Fruit fly (Drosophila melanogaster) whole organism, embryonic: ENCODE results near the gene Atg12.

Experiments
- Antp ChIP-seq: fragments of 200-800 bp; sonication (Bioruptor generic); optimal IDR thresholded peaks from 3 replicates; lab custom pipeline; 2016; ENCODE audit warnings: missing biosample characterization, missing genetic modification characterization
- Atf-2 ChIP-seq: fragments of 200-800 bp; sonication (Bioruptor generic); optimal IDR thresholded peaks from 2 replicates; lab custom pipeline; 2016; ENCODE audit warnings: missing biosample characterization, missing genetic modification characterization
- B-H1 ChIP-seq: fragments of 200-800 bp; sonication (Bioruptor generic); IDR thresholded peaks from 3 replicates; pipeline ENCODE4 v1.3.6; 2022; ENCODE audit warnings: missing biosample characterization, missing genetic modification characterization
- BEAF-32 ChIP-seq: fragments of 200-800 bp; sonication (Bioruptor generic); optimal IDR thresholded peaks from 3 replicates; lab custom pipeline; 2017; ENCODE audit warnings: missing biosample characterization, missing genetic modification characterization, mild to moderate bottlenecking, moderate library complexity, missing genetic modification reagents
- CG10431 ChIP-seq: fragments of 200-800 bp; sonication (Bioruptor generic); optimal IDR thresholded peaks from 3 replicates; lab custom pipeline; 2018; ENCODE audit warnings: missing biosample characterization, mild to moderate bottlenecking, missing genetic modification characterization
- CG11695 ChIP-seq: fragments of 200-800 bp; sonication (Bioruptor generic); IDR thresholded peaks from 3 replicates; pipeline ENCODE4 v1.3.6; 2022; ENCODE audit warnings: missing biosample characterization, missing genetic modification characterization
- CG12071 ChIP-seq: fragments of 200-800 bp; sonication (Bioruptor generic); optimal IDR thresholded peaks from 3 replicates; lab custom pipeline; 2018; ENCODE audit warnings: missing biosample characterization, mild to moderate bottlenecking, missing genetic modification characterization
- CG12769 ChIP-seq: fragments of 200-800 bp; sonication (Bioruptor generic); optimal IDR thresholded peaks from 2 replicates; lab custom pipeline; 2019; ENCODE audit warnings: missing biosample characterization, mild to moderate bottlenecking, missing genetic modification characterization, moderate library complexity
- CG13624 ChIP-seq: fragments of 200-800 bp; sonication (Bioruptor generic); optimal IDR thresholded peaks from 2 replicates; lab custom pipeline; 2016; ENCODE audit warnings: missing biosample characterization, missing genetic modification characterization
- CG14014 ChIP-seq: fragments of 200-800 bp; sonication (Bioruptor generic); IDR thresholded peaks from 2 replicates; pipeline ENCODE4 v1.3.6; 2022; ENCODE audit warnings: missing biosample characterization, missing genetic modification characterization
- CG14667 ChIP-seq: fragments of 200-800 bp; sonication (Bioruptor generic); IDR thresholded peaks from 2 replicates; pipeline ENCODE4 v1.3.6; 2022; ENCODE audit warnings: missing biosample characterization, missing genetic modification characterization
- CG1529 ChIP-seq: fragments of 200-800 bp; sonication (Bioruptor generic); optimal IDR thresholded peaks from 3 replicates; lab custom pipeline; 2018; ENCODE audit warnings: missing biosample characterization, missing genetic modification characterization
- CG15601 ChIP-seq: fragments of 200-800 bp; sonication (Bioruptor generic); optimal IDR thresholded peaks from 3 replicates; lab custom pipeline; 2019; ENCODE audit warnings: missing biosample characterization, mild to moderate bottlenecking, missing genetic modification characterization, moderate library complexity
- CG16815 ChIP-seq: fragments of 200-800 bp; sonication (Bioruptor generic); optimal IDR thresholded peaks from 3 replicates; lab custom pipeline; 2017; ENCODE audit warnings: missing biosample characterization, mild to moderate bottlenecking, missing genetic modification characterization
- CG17186 ChIP-seq: fragments of 200-800 bp; sonication (Bioruptor generic); optimal IDR thresholded peaks from 3 replicates; lab custom pipeline; 2017; ENCODE audit warnings: missing biosample characterization, missing genetic modification reagents, missing genetic modification characterization
- CG17359 ChIP-seq: fragments of 200-800 bp; sonication (Bioruptor generic); optimal IDR thresholded peaks from 3 replicates; lab custom pipeline; 2018; ENCODE audit warnings: missing biosample characterization, mild to moderate bottlenecking, missing genetic modification characterization, moderate library complexity
- CG18764 ChIP-seq: fragments of 200-800 bp; sonication (Bioruptor generic); optimal IDR thresholded peaks from 3 replicates; lab custom pipeline; 2016; ENCODE audit warnings: missing biosample characterization, missing genetic modification characterization
- CG2116 ChIP-seq: fragments of 200-800 bp; sonication (Bioruptor generic); optimal IDR thresholded peaks from 3 replicates; lab custom pipeline; 2018; ENCODE audit warnings: missing biosample characterization, mild to moderate bottlenecking, missing genetic modification characterization
- CG3163 ChIP-seq: fragments of 200-800 bp; sonication (Bioruptor generic); optimal IDR thresholded peaks from 3 replicates; lab custom pipeline; 2016; ENCODE audit warnings: missing biosample characterization, missing genetic modification characterization
- CG32532 ChIP-seq: fragments of 200-800 bp; sonication (Bioruptor generic); IDR thresholded peaks from 2 replicates; pipeline ENCODE4 v1.3.6; 2022; ENCODE audit warnings: missing biosample characterization, missing genetic modification characterization
- CG34224 ChIP-seq: fragments of 200-800 bp; sonication (Bioruptor generic); IDR thresholded peaks from 3 replicates; pipeline ENCODE4 v1.3.6; 2022; ENCODE audit warnings: missing biosample characterization, missing genetic modification characterization; ENCODE audit not compliant: partially characterized antibody
- CG3838 ChIP-seq: fragments of 200-800 bp; sonication (Bioruptor generic); optimal IDR thresholded peaks from 3 replicates; lab custom pipeline; 2016; ENCODE audit warnings: missing biosample characterization, missing genetic modification characterization
- CG6654 ChIP-seq: fragments of 200-800 bp; sonication (Bioruptor generic); optimal IDR thresholded peaks from 2 replicates; lab custom pipeline; 2017; ENCODE audit warnings: missing biosample characterization, mild to moderate bottlenecking, missing genetic modification characterization
- CG8944 ChIP-seq: fragments of 200-800 bp; sonication (Bioruptor generic); optimal IDR thresholded peaks from 3 replicates; lab custom pipeline; 2016; ENCODE audit warnings: missing biosample characterization, missing genetic modification characterization
- CkIIα-i1 ChIP-seq: fragments of 200-800 bp; sonication (Bioruptor generic); IDR thresholded peaks from 2 replicates; pipeline ENCODE4 v1.3.6; 2022; ENCODE audit warnings: missing biosample characterization, missing genetic modification characterization
- Dref ChIP-seq: fragments of 200-800 bp; sonication (Bioruptor generic); IDR thresholded peaks from 2 replicates; pipeline ENCODE4 v1.3.6; 2022; ENCODE audit warnings: missing biosample characterization, missing genetic modification characterization
- Drgx ChIP-seq: fragments of 200-800 bp; sonication (Bioruptor generic); IDR thresholded peaks from 2 replicates; pipeline ENCODE4 v1.3.6; 2022; ENCODE audit warnings: missing biosample characterization, missing genetic modification characterization
- HLH54F ChIP-seq: fragments of 200-800 bp; sonication (Bioruptor generic); optimal IDR thresholded peaks from 3 replicates; lab custom pipeline; 2016; ENCODE audit warnings: missing biosample characterization, missing genetic modification characterization
- Hey ChIP-seq: fragments of 200-800 bp; sonication (Bioruptor generic); optimal IDR thresholded peaks from 3 replicates; lab custom pipeline; 2018; ENCODE audit warnings: missing biosample characterization, mild to moderate bottlenecking, missing genetic modification characterization
- HmgZ ChIP-seq: fragments of 200-800 bp; sonication (Bioruptor generic); optimal IDR thresholded peaks from 2 replicates; lab custom pipeline; 2018; ENCODE audit warnings: missing biosample characterization, mild to moderate bottlenecking, missing genetic modification characterization
- Hr3 ChIP-seq: fragments of 200-800 bp; sonication (Bioruptor generic); optimal IDR thresholded peaks from 3 replicates; lab custom pipeline; 2016; ENCODE audit warnings: missing biosample characterization, missing genetic modification characterization
- Med ChIP-seq: fragments of 200-800 bp; sonication (Bioruptor generic); peaks from one replicate; lab custom pipeline; 2016; ENCODE audit warnings: missing biosample characterization, missing genetic modification characterization, mild to moderate bottlenecking, inconsistent platforms, moderate library complexity
- Ssrp ChIP-seq: fragments of 200-800 bp; sonication (Bioruptor generic); optimal IDR thresholded peaks from 2 replicates; lab custom pipeline; 2018; ENCODE audit warnings: missing biosample characterization, mild to moderate bottlenecking, missing genetic modification characterization, moderate library complexity
- Usf ChIP-seq: fragments of 200-800 bp; sonication (Bioruptor generic); optimal IDR thresholded peaks from 2 replicates; lab custom pipeline; 2017; ENCODE audit warnings: missing genotype, missing biosample characterization, missing genetic modification characterization
- Xbp1 ChIP-seq: fragments of 200-800 bp; sonication (Bioruptor generic); optimal IDR thresholded peaks from 3 replicates; lab custom pipeline; 2016; ENCODE audit warnings: missing biosample characterization, mild to moderate bottlenecking, missing genetic modification characterization
- al ChIP-seq: fragments of 200-800 bp; sonication (Bioruptor generic); IDR thresholded peaks from 2 replicates; pipeline ENCODE4 v1.3.6; 2022; ENCODE audit warnings: missing biosample characterization, missing genetic modification characterization
- ara ChIP-seq: fragments of 200-800 bp; sonication (Bioruptor generic); IDR thresholded peaks from 2 replicates; pipeline ENCODE4 v1.3.6; 2022; ENCODE audit warnings: missing biosample characterization, missing genetic modification characterization
- bigmax ChIP-seq: fragments of 200-800 bp; sonication (Bioruptor generic); optimal IDR thresholded peaks from 2 replicates; lab custom pipeline; 2018; ENCODE audit warnings: missing biosample characterization, mild to moderate bottlenecking, missing genetic modification characterization
- cato ChIP-seq: fragments of 200-800 bp; sonication (Bioruptor generic); optimal IDR thresholded peaks from 2 replicates; lab custom pipeline; 2016; ENCODE audit warnings: missing biosample characterization, missing genetic modification characterization, borderline replicate concordance
- crol ChIP-seq: fragments of 200-800 bp; sonication (Bioruptor generic); IDR thresholded peaks from 2 replicates; pipeline ENCODE4 v1.3.6; 2022; ENCODE audit warnings: missing biosample characterization, missing genetic modification characterization
- fd3F ChIP-seq: fragments of 200-800 bp; sonication (Bioruptor generic); optimal IDR thresholded peaks from 2 replicates; lab custom pipeline; 2018; ENCODE audit warnings: missing biosample characterization, mild to moderate bottlenecking, missing genetic modification characterization, moderate library complexity
- kah ChIP-seq: fragments of 200-800 bp; sonication (Bioruptor generic); optimal IDR thresholded peaks from 2 replicates; lab custom pipeline; 2018; ENCODE audit warnings: missing biosample characterization, mild to moderate bottlenecking, missing genetic modification characterization
- pb ChIP-seq: fragments of 200-800 bp; sonication (Bioruptor generic); optimal IDR thresholded peaks from 3 replicates; lab custom pipeline; 2016; ENCODE audit warnings: missing biosample characterization, missing genetic modification characterization
- pho ChIP-seq: fragments of 200-800 bp; sonication (Bioruptor generic); optimal IDR thresholded peaks from 2 replicates; lab custom pipeline; 2016; ENCODE audit warnings: missing biosample characterization, missing genetic modification characterization
- phol ChIP-seq: fragments of 200-800 bp; sonication (Bioruptor generic); optimal IDR thresholded peaks from 3 replicates; lab custom pipeline; 2018; ENCODE audit warnings: missing biosample characterization, mild to moderate bottlenecking, missing genetic modification characterization, moderate library complexity
- pnt ChIP-seq: fragments of 200-800 bp; sonication (Bioruptor generic); optimal IDR thresholded peaks from 3 replicates; lab custom pipeline; 2016; ENCODE audit warnings: missing biosample characterization, missing genetic modification characterization
- ro ChIP-seq: fragments of 200-800 bp; sonication (Bioruptor generic); IDR thresholded peaks from 2 replicates; pipeline ENCODE4 v1.3.6; 2022; ENCODE audit warnings: missing biosample characterization, missing genetic modification characterization
- tna ChIP-seq: fragments of 200-800 bp; sonication (Bioruptor generic); IDR thresholded peaks from 2 replicates; pipeline ENCODE4 v1.3.6; 2022; ENCODE audit warnings: missing biosample characterization, missing genetic modification characterization; ENCODE audit not compliant: partially characterized antibody
- tup ChIP-seq: fragments of 200-800 bp; sonication (Bioruptor generic); optimal IDR thresholded peaks from 2 replicates; lab custom pipeline; 2016; ENCODE audit warnings: missing biosample characterization, mild to moderate bottlenecking, missing genetic modification characterization, moderate library complexity
- vfl ChIP-seq: fragments of 200-800 bp; sonication (Bioruptor generic); optimal IDR thresholded peaks from 2 replicates; lab custom pipeline; 2016; ENCODE audit warnings: missing biosample characterization, missing genetic modification characterization
- wek ChIP-seq: fragments of 200-800 bp; sonication (Bioruptor generic); optimal IDR thresholded peaks from 3 replicates; lab custom pipeline; 2018; ENCODE audit warnings: missing biosample characterization, mild to moderate bottlenecking, missing genetic modification characterization, moderate library complexity

Gene Atg12

DNA sequence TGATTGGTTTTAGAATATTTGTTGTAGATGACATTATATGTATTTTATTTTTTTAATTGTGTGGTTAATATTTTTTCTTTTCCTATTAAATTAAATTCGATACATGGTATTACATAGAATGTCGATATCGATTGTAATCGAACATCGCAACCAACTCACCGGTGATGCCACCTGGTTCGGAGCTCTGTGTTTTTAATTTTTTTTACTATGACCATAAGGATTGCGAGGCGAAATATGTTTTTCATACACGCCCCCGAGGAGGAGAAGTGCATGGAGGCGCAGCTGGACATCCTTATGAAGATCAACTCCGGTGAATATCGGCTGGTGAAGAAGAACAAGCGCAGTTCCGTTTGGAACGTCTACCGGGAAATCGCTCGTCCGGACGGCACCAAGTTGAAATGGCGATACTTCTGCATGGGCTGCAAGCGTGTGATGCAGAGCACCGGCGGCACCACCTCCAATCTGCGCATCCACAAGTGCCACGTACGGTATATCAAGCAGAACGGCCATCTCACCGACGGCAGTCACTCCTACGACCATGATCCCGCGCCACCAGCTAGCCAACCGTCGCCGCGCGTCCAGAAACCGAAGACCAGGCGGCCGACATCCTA, 16.8 kb upstream of the Atg12 start, which contains the start of gene CG11560 (continued):
- TF ChIP-seq Hey (tag; lab: Kevin White, UChicago): no peak
- TF ChIP-seq CG8944 (GFP tag; lab: Kevin White, UChicago): no peak
- no peak for TF ChIP-seq CG3838 (GFP tag; lab: Kevin White, UChicago)
- no peak for TF ChIP-seq pnt (GFP tag; lab: Kevin White, UChicago)
- TF ChIP-seq cato (GFP tag; lab: Kevin White, UChicago): no peak
- no peak for TF ChIP-seq CG1529
- TF ChIP-seq CG11695 (GFP tag; lab: Robert Waterston, UW): no peak
- no peak for TF ChIP-seq CG14667 (GFP tag; lab: Robert Waterston, UW)
- TF ChIP-seq CG12071: no peak
- TF ChIP-seq al (GFP tag; lab: Robert Waterston, UW): no peak
- TF ChIP-seq pb (GFP tag; lab: Kevin White, UChicago): no peak
- no peak for TF ChIP-seq CG6654
- no peak for TF ChIP-seq Usf (GFP tag; lab: Kevin White, UChicago)
- no peak for TF ChIP-seq Atf-2 (GFP tag; lab: Kevin White, UChicago)
- no peak for TF ChIP-seq HLH54F
- TF ChIP-seq CG17186 (GFP tag; lab: Kevin White, UChicago): peak; percentile 1
- no peak for TF ChIP-seq CG15601 (tag; lab: Kevin White, UChicago)
- no peak for TF ChIP-seq Antp (GFP tag; lab: Kevin White, UChicago)
- no peak for TF ChIP-seq ro
- TF ChIP-seq CG34224 (GFP tag; lab: Robert Waterston, UW): peak; percentile 67
- TF ChIP-seq CG17359 (tag; lab: Kevin White, UChicago): peak; percentile 83
- TF ChIP-seq CG32532: no peak
- TF ChIP-seq Dref: peak; percentile 85
- TF ChIP-seq BEAF-32 (GFP tag; lab: Kevin White, UChicago): peak; percentile 76
- TF ChIP-seq Ssrp: no peak
- no peak for TF ChIP-seq CG3163 (GFP tag; lab: Kevin White, UChicago)
- TF ChIP-seq Xbp1 (GFP tag; lab: Kevin White, UChicago): no peak
- TF ChIP-seq CkIIα-i1 (GFP tag; lab: Robert Waterston, UW): no peak
- no peak for TF ChIP-seq B-H1 (GFP tag; lab: Robert Waterston, UW)
- no peak for TF ChIP-seq CG16815 (GFP tag; lab: Kevin White, UChicago)
- no peak for TF ChIP-seq Hr3
- no peak for TF ChIP-seq CG10431 (GFP tag; lab: Kevin White, UChicago)
- TF ChIP-seq bigmax: no peak
- TF ChIP-seq HmgZ (tag; lab: Kevin White, UChicago): peak; percentile 16
- no peak for TF ChIP-seq kah (GFP tag; lab: Kevin White, UChicago)
- TF ChIP-seq CG12769 (tag; lab: Kevin White, UChicago): no peak
- peak; percentile 76 for TF ChIP-seq Med (GFP tag; lab: Kevin White, UChicago)
- 0 out of 2 replicates have a peak, but pooled peaks have one; percentile 25 for TF ChIP-seq tna (GFP tag; lab: Robert Waterston, UW)
- TF ChIP-seq crol (GFP tag; lab: Robert Waterston, UW): no peak
- TF ChIP-seq pho (GFP tag; lab: Kevin White, UChicago): no peak
- no peak for TF ChIP-seq Drgx (GFP tag; lab: Robert Waterston, UW)
- no peak for TF ChIP-seq tup (GFP tag; lab: Kevin White, UChicago)
- TF ChIP-seq vfl: no peak
- no peak for TF ChIP-seq ara
- TF ChIP-seq wek (GFP tag; lab: Kevin White, UChicago): no peak
- peak; percentile 43 for TF ChIP-seq phol (tag; lab: Kevin White, UChicago)
- no peak for TF ChIP-seq CG14014 (GFP tag; lab: Robert Waterston, UW)
- TF ChIP-seq CG2116 (GFP tag; lab: Kevin White, UChicago): peak; percentile 61
- no peak for TF ChIP-seq fd3F (GFP tag; lab: Kevin White, UChicago)
- no peak for TF ChIP-seq CG13624
- no peak for TF ChIP-seq CG18764 (GFP tag; lab: Kevin White, UChicago)
